Fruit fly (Drosophila melanogaster) ovary, adult (tissue): Measurements from ENCODE around the gene CG3402.

ENCODE experiments used
- CG17801 ChIP-seq: fragments of 200-800 bp; optimal IDR thresholded peaks from 2 replicates; lab custom pipeline; 2019; ENCODE audit warnings: missing biosample characterization, mild to moderate bottlenecking, missing genetic modification characterization, moderate library complexity; ENCODE audit not compliant: partially characterized antibody

CG3402 gene

dm6 chr3L:609163-609562, 43.5 kb downstream of the CG3402 start:
- no peak for TF ChIP-seq CG17801 (GFP tag; lab: Kevin White, UChicago)

dm6 chr3L:608362-608761, 44.3 kb downstream of the CG3402 start:
- no peak for TF ChIP-seq CG17801 (GFP tag; lab: Kevin White, UChicago)

DNA sequence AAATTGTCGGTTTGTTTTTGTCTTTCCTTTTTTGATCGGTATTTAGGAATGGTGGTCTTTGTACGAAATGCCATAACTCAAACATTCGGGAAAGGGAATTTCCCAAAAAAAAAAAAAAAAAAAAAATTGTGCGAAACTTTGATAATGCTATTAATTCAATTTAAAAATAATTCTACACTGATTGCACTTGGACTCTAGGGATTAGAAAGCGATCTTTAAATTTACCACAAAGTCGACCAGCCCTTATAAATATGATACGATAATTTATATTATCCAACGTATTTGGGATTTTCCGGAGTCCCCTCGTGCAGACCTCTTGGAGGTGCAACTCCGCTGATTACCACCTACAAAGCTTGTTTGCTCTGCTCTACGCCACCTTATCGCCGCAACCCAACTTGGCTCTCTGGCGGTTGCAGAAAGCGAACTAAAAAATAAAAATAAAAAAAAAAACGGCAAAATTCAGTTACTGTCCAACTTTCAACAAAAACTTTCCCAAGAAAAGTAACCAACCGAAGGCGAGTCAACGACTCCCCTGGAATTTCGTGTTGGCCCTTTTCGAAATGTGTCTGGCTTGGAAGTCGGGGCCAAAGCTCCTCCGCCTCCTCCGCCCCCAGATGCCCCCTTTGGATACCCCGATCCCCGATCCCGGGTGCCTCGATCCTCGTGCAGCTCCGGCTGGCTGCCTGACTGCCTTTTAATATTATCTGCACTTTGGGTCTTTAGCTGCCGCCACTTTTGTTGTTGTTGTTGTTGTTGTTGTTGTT, 44.9 kb downstream of the CG3402 start:
- TF ChIP-seq CG17801 (GFP tag; lab: Kevin White, UChicago), result no peak

DNA sequence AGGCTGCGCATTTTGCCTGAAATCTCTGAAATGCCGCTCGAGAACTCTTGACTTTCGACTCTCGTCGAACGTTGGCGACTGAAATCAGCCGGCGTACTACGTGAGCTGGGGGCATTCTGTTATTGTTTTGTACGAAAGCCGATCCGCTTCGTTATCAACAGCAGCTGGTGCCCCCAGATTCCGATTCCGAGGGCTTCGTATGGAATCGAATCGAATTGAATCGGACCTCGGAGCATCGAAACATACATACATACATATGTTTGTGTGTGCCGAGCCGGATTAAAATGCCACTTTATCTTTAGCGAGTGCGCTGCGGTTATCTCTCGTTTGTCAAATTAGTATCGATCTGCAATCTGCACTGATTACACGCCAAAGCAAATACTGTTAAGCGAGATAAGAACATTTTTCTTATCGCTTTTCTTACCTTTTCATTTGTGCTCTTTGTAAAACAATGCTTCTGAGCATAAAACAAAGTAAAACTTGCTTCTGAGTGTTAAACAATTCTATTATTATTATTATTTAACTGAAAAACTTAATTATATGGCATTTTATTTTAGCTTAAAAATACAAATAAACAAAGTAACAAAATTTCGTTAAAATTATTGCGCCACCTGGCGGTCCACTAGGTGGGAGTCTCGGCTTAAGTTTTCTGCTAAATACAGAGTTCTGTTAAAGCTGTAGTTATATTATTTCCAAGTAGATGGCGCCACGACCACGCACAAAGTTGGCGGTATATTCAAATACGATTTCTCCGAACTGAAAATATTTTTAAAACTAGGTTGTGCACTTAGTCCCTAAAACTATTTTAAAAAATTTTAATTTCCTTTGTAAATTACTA, 46.0 kb downstream of the CG3402 start, which contains the start of gene Reg-2:
TSS of gene Reg-2 (minus strand) at position 80 of the 838 bp plus-strand sequence.
- TF ChIP-seq CG17801 (GFP tag; lab: Kevin White, UChicago), result no peak

DNA sequence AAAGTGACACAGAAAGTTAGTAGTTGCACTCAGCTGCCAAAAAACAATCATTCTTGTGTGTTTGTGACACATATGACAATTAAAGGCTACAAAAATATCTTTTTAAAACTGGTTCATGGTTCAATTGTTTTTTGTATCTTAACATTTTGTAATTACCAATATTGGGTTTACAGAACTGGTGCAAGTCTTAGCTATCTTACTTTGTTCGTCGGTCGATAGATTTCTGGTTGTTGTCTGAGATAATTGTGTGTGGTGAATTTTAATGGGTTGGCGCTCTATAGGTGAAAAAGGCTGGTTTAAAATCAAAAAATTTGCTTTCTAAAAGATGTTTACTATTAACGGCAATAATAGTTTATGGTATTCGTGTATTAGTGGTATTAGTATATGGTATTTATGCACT, 48.0 kb downstream of the CG3402 start:
- no peak for TF ChIP-seq CG17801 (GFP tag; lab: Kevin White, UChicago)

- peak; percentile 69 for TF ChIP-seq CG17801 (GFP tag; lab: Kevin White, UChicago)
Measured at dm6 chr3L:603847-604550, 48.7 kb downstream of the CG3402 start, which contains the start of gene CG13893. TSS of gene CG13893 (minus strand) at chr3L:604008.

DNA sequence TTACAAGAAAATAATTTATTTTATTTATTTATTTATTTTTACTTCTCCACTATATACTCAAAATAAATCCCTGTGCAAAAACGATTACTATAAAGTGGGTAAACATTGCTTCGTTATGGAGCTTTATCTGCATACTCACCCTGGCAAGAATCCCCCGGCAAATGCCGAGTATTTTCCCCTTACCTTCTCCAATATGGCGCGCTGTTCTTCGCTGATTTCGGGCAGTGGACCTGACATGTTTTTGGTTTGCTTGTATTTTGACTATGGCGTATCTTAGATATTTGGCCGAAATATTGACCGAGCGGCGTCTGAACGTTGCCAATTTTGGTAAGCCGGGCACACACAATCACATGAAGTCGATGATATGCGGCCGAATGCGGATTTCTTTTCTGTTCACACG, 49.5 kb downstream of the CG3402 start:
- TF ChIP-seq CG17801 (GFP tag; lab: Kevin White, UChicago), result no peak

DNA sequence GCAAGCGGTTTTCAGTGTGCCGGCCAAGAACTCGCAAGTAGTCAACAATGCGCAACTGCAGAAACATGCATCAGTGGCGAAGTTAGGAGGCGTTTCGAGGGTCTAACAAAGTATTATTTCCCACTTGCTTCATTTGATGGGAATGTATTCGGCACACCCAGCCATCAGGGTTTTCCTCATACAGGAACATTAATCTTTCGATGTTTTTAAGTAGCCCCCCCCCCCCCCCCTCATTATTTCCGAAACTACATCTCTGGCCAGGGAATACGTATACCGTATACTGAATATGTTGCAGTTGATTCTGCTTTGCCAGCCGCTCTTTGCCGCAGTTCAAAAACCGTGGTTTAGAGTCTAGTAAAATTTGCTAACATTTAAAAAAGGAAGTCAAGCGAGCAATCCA, 50.1 kb downstream of the CG3402 start:
- TF ChIP-seq CG17801 (GFP tag; lab: Kevin White, UChicago), result no peak

DNA sequence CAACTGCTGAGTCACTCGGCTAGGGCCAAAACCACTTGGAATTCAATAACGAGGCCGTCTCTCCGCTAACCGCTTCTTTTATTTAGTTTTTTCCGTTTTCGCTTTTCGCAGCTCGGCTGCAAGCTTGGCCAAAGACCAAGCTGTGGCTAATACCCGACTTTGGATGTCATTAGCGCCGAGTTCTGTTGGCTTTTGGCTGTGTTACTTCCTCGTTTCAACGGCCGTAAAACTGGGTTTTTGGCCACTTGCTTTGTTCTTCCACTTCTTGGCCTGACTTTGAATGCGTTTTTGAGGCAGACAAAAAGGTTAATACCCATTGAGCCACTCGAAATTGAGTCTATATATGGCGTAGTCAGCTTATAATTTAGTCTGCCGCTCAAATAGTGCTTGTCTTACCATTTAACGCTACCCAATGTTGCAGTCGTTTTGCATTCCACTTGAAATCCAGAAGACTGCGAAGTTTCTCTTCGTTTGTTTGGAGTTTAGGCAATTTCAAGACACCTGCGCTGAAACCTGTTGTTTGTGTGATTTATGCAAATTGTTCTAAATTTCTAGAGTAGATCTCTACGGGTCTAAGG, 51.0 kb downstream of the CG3402 start:
- TF ChIP-seq CG17801 (GFP tag; lab: Kevin White, UChicago), result no peak
